Worm (Caenorhabditis elegans) whole organism, L4 larva: ENCODE results near the gene B0393.7.

Source experiments
- R02D3.7 ChIP-seq: fragments of 150-350 bp; sonication (generic microtip); optimal IDR thresholded peaks from 3 replicates; lab custom pipeline; 2014; ENCODE audit warnings: missing biosample characterization, missing genetic modification characterization
- T20F7.1 ChIP-seq: fragments of 200-800 bp; sonication (Bioruptor generic); optimal IDR thresholded peaks from 2 replicates; lab custom pipeline; 2018; ENCODE audit warnings: mild to moderate bottlenecking, missing genetic modification characterization, missing compliant biosample characterization
- T26A8.4 ChIP-seq: fragments of 200-800 bp; sonication (Bioruptor generic); IDR thresholded peaks from 2 replicates; pipeline ENCODE4 v1.3.6; 2022; ENCODE audit warnings: missing genetic modification characterization, missing compliant biosample characterization
- Y48G9A.11 ChIP-seq: fragments of 200-800 bp; sonication (Bioruptor generic); IDR thresholded peaks from 2 replicates; pipeline ENCODE4 v1.3.6; 2022; ENCODE audit warnings: missing genetic modification reagents, missing genetic modification characterization, missing compliant biosample characterization
- ama-1 ChIP-seq: fragments of 150-350 bp; optimal IDR thresholded peaks from 2 replicates; lab custom pipeline; 2014; ENCODE audit warnings: inconsistent platforms, mixed read lengths
- arid-1 ChIP-seq: fragments of 200-800 bp; sonication (Bioruptor generic); conservative IDR thresholded peaks from 2 replicates; pipeline ENCODE4 v1.3.6; 2022; ENCODE audit warnings: missing genetic modification reagents, missing genetic modification characterization, missing compliant biosample characterization
- ceh-20 ChIP-seq: fragments of 200-800 bp; sonication (Bioruptor generic); IDR thresholded peaks from 2 replicates; pipeline ENCODE4 v1.3.6; 2022; ENCODE audit warnings: missing genetic modification reagents, missing genetic modification characterization, missing compliant biosample characterization
- ceh-32 ChIP-seq: sonication (generic microtip); optimal IDR thresholded peaks from 2 replicates; lab custom pipeline; 2016; ENCODE audit warnings: mild to moderate bottlenecking, missing genetic modification characterization, missing compliant biosample characterization; ENCODE audit not compliant: poor library complexity
- cey-2 ChIP-seq: sonication (generic microtip); optimal IDR thresholded peaks from 3 replicates; lab custom pipeline; 2017; ENCODE audit warnings: missing genetic modification characterization, mild to moderate bottlenecking, missing compliant biosample characterization, antibody characterized with exemption, borderline replicate concordance; ENCODE audit not compliant: insufficient read depth
- ctbp-1 ChIP-seq: fragments of 200-800 bp; sonication (Bioruptor generic); IDR thresholded peaks from 2 replicates; pipeline ENCODE4 v1.3.6; 2022; ENCODE audit warnings: missing genetic modification reagents, missing genetic modification characterization, missing compliant biosample characterization
- dmd-6 ChIP-seq: fragments of 200-800 bp; sonication (Bioruptor generic); IDR thresholded peaks from 2 replicates; pipeline ENCODE4 v1.3.6; 2022; ENCODE audit warnings: missing genetic modification reagents, missing genetic modification characterization, missing compliant biosample characterization
- duxl-1 ChIP-seq: sonication (generic microtip); optimal IDR thresholded peaks from 2 replicates; lab custom pipeline; 2016; ENCODE audit warnings: mild to moderate bottlenecking, missing genetic modification characterization, moderate library complexity, missing compliant biosample characterization; ENCODE audit not compliant: poor library complexity
- egl-27 ChIP-seq: sonication (generic microtip); optimal IDR thresholded peaks from 3 replicates; lab custom pipeline; 2017; ENCODE audit warnings: missing biosample characterization, missing genetic modification reagents, missing genetic modification characterization
- egl-43 ChIP-seq: fragments of 200-800 bp; sonication (Bioruptor generic); IDR thresholded peaks from 2 replicates; pipeline ENCODE4 v1.3.6; 2022; ENCODE audit warnings: missing genetic modification reagents, missing genetic modification characterization, missing compliant biosample characterization
- hlh-11 ChIP-seq: fragments of 200-800 bp; sonication (Bioruptor generic); optimal IDR thresholded peaks from 2 replicates; lab custom pipeline; 2018; ENCODE audit warnings: mild to moderate bottlenecking, missing genetic modification characterization, missing compliant biosample characterization
- hmg-1.1 ChIP-seq: fragments of 200-800 bp; sonication (Bioruptor generic); IDR thresholded peaks from 2 replicates; pipeline ENCODE4 v1.3.6; 2022; ENCODE audit warnings: missing genetic modification reagents, missing genetic modification characterization, missing compliant biosample characterization
- lin-1 ChIP-seq: fragments of 200-800 bp; sonication (Bioruptor generic); IDR thresholded peaks from 2 replicates; pipeline ENCODE4 v1.3.6; 2022; ENCODE audit warnings: missing genetic modification reagents, missing genetic modification characterization, missing compliant biosample characterization
- lin-13 ChIP-seq: fragments of 150-350 bp; optimal IDR thresholded peaks from 2 replicates; lab custom pipeline; 2014; ENCODE audit warnings: missing biosample characterization, missing genetic modification reagents, missing genetic modification characterization
- lin-29 ChIP-seq: fragments of 200-800 bp; sonication (Bioruptor generic); IDR thresholded peaks from 2 replicates; pipeline ENCODE4 v1.3.6; 2022; ENCODE audit warnings: missing genetic modification reagents, missing genetic modification characterization, missing compliant biosample characterization
- lin-38 ChIP-seq: fragments of 200-800 bp; sonication (Bioruptor generic); IDR thresholded peaks from 2 replicates; pipeline ENCODE4 v1.3.6; 2022; ENCODE audit warnings: missing genetic modification reagents, missing genetic modification characterization, missing compliant biosample characterization
- lsy-2 ChIP-seq, 2 experiments: fragments of 150-350 bp in 1 of 2; sonication (generic microtip) in 1 of 2; optimal IDR thresholded peaks; 2 replicates each; lab custom pipeline; 2014 to 2017; ENCODE audit warnings: missing biosample characterization in 2 of 2, missing genetic modification characterization in 2 of 2
- mdt-29 ChIP-seq: fragments of 200-800 bp; sonication (Bioruptor generic); IDR thresholded peaks from 2 replicates; pipeline ENCODE4 v1.3.6; 2022; ENCODE audit warnings: missing genetic modification reagents, missing genetic modification characterization, missing compliant biosample characterization
- mep-1 ChIP-seq: fragments of 150-350 bp; sonication (generic microtip); optimal IDR thresholded peaks from 3 replicates; lab custom pipeline; 2014; ENCODE audit warnings: missing biosample characterization, missing genetic modification characterization
- nhr-10 ChIP-seq: fragments of 150-350 bp; optimal IDR thresholded peaks from 2 replicates; lab custom pipeline; 2014; ENCODE audit warnings: missing biosample characterization, missing genetic modification characterization
- nhr-41 ChIP-seq: fragments of 200-800 bp; sonication (Bioruptor generic); IDR thresholded peaks from 2 replicates; pipeline ENCODE4 v1.3.6; 2022; ENCODE audit warnings: missing genetic modification reagents, missing genetic modification characterization, missing compliant biosample characterization
- nhr-42 ChIP-seq: fragments of 200-800 bp; sonication (Bioruptor generic); IDR thresholded peaks from 2 replicates; pipeline ENCODE4 v1.3.6; 2022; ENCODE audit warnings: missing genetic modification characterization, missing compliant biosample characterization
- set-16 ChIP-seq: fragments of 200-800 bp; sonication (Bioruptor generic); IDR thresholded peaks from 2 replicates; pipeline ENCODE4 v1.3.6; 2022; ENCODE audit warnings: missing genetic modification reagents, missing genetic modification characterization, missing compliant biosample characterization
- snpc-1.2 ChIP-seq: fragments of 200-800 bp; sonication (Bioruptor generic); IDR thresholded peaks from 2 replicates; pipeline ENCODE4 v1.3.6; 2022; ENCODE audit warnings: missing genetic modification reagents, missing genetic modification characterization, missing compliant biosample characterization
- unc-39 ChIP-seq: sonication (generic microtip); optimal IDR thresholded peaks from 2 replicates; lab custom pipeline; 2017; ENCODE audit warnings: missing biosample characterization, missing genetic modification characterization
- unc-62 ChIP-seq, 3 experiments: fragments of 150-350 bp in 1 of 3; sonication (generic microtip); optimal IDR thresholded peaks in 2 of 3; peaks in 1 of 3; 1 replicate in 1 of 3; 2 replicates in 2 of 3; lab custom pipeline; 2014 to 2017; ENCODE audit warnings: missing biosample characterization in 3 of 3, missing genetic modification characterization in 3 of 3, missing genetic modification reagents in 3 of 3, missing genotype in 1 of 3
- zfp-3 ChIP-seq: fragments of 200-800 bp; sonication (Bioruptor generic); conservative IDR thresholded peaks from 2 replicates; pipeline ENCODE4 v1.3.6; 2022; ENCODE audit warnings: missing genetic modification reagents, missing genetic modification characterization, missing compliant biosample characterization
- zip-11 ChIP-seq: fragments of 200-800 bp; sonication (Bioruptor generic); IDR thresholded peaks from 2 replicates; pipeline ENCODE4 v1.3.6; 2022; ENCODE audit warnings: missing genetic modification characterization, missing compliant biosample characterization
- ztf-7 ChIP-seq: fragments of 150-350 bp; optimal IDR thresholded peaks from 2 replicates; lab custom pipeline; 2014; ENCODE audit warnings: missing biosample characterization, missing genetic modification characterization

Gene B0393.7

DNA sequence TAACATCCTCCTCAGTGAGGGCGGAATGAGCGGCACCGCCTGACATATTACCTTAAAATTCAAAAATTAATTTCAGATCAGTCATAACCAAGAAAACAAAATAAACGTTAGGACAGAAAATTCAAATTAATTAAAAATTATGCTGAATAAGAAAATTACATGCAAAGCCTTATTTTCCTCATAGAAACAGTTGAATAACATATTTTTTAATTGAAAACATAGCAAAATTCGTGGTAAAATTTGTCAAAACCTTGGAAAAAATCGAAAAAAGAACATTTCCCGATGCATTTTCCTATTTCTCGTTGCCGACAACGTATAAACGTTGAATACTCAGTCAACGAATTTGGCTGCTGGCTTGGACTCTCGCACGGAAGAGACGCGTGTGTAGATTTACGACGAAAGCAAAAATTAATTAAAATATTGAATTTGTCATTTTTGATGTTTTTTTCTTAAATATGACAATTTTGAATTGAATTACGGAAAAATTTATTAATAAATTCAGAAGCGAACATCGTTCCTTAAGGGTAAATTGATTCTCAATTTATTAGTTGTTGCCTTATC is 23.8 kb downstream of the B0393.7 start, which contains the start of the genes rps-0 and rbg-3 (continued):
- TF ChIP-seq lin-38 = peak; percentile 87
- TF ChIP-seq lin-1 (GFP tag; lab: Robert Waterston, UW) = no peak
- TF ChIP-seq zip-11 (GFP tag; lab: Robert Waterston, UW) = no peak
- peak; percentile 89 for TF ChIP-seq ztf-7 (tag; lab: Kevin White, UChicago)
- no peak for TF ChIP-seq nhr-10 (tag; lab: Kevin White, UChicago)
- TF ChIP-seq lin-13 = peak; percentile 84
- no peak for TF ChIP-seq unc-39 (tag; lab: Kevin White, UChicago)
- TF ChIP-seq mep-1 (tag; lab: Kevin White, UChicago) = peak; percentile 95
- no peak for TF ChIP-seq egl-43 (GFP tag; lab: Robert Waterston, UW)
- TF ChIP-seq ama-1 (lab: Kevin White, UChicago) = no peak
- TF ChIP-seq mdt-29 (GFP tag; lab: Robert Waterston, UW) = no peak
- no peak for TF ChIP-seq cey-2 (tag; lab: Kevin White, UChicago)
- TF ChIP-seq duxl-1 (tag; lab: Kevin White, UChicago) = peak; percentile 75
- no peak for TF ChIP-seq nhr-41 (GFP tag; lab: Robert Waterston, UW)
- TF ChIP-seq lsy-2 (tag; optimal IDR thresholded peaks at IDR 0.05; lab: Kevin White, UChicago) = peak; percentile 84 to 98
- TF ChIP-seq T20F7.1 (GFP tag; lab: Kevin White, UChicago) = peak; percentile 89
- peak; percentile 90 for TF ChIP-seq R02D3.7
- peak; percentile 83 for TF ChIP-seq hlh-11 (tag; lab: Kevin White, UChicago)
- TF ChIP-seq, all 104 proteins: peak for 47

ce11 chrIII:4752569-4752968 is 25.3 kb downstream of the B0393.7 start:
- TF ChIP-seq lin-29 (GFP tag; lab: Robert Waterston, UW) (peak; percentile 82), ctbp-1 (GFP tag; lab: Robert Waterston, UW) (peak; percentile 67), hmg-1.1 (peak; percentile 75), dmd-6 (GFP tag; lab: Robert Waterston, UW) (peak; percentile 35), nhr-42 (GFP tag; lab: Robert Waterston, UW) (0 out of 2 replicates have a peak, but pooled peaks have one; percentile 19), ceh-20 (GFP tag; lab: Robert Waterston, UW) (peak; percentile 82), lsy-2 (tag; optimal IDR thresholded peaks at IDR 0.05; lab: Kevin White, UChicago) (peak in 1 of 2 experiments; percentile 38), arid-1 (peak; percentile 65), lin-38 (peak; percentile 84), zfp-3 (GFP tag; lab: Robert Waterston, UW) (0 out of 2 replicates have a peak, but pooled peaks have one; percentile 60), T26A8.4 (GFP tag; lab: Robert Waterston, UW) (peak; percentile 77), snpc-1.2 (0 out of 2 replicates have a peak, but pooled peaks have one; percentile 39), mdt-29 (GFP tag; lab: Robert Waterston, UW) (0 out of 2 replicates have a peak, but pooled peaks have one; percentile 8), Y48G9A.11 (GFP tag; lab: Robert Waterston, UW) (0 out of 2 replicates have a peak, but pooled peaks have one; percentile 32)

DNA sequence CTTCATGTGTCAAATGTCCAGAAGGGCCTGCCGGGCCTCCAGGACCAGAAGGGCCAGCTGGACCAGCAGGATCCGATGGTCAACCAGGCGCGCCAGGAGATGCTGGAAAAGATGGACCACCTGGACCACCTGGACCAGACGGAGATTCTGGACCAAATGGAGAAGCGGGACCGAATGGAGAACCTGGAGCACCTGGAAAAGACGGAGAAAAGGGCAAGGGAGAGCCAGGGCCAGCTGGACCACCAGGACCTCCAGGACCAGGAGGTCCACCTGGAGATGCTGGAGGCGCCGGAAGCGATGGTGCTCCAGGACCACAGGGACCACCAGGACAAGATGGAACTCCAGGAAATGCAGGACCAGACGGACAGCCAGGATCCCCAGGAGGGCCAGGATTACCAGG is 29.2 kb downstream of the B0393.7 start:
- TF ChIP-seq unc-62 (GFP tag; optimal IDR thresholded peaks at IDR 0.05 in 1 of 2; lab: Kevin White, UChicago) = peak in 1 of 2 experiments; percentile 73
- no peak for TF ChIP-seq unc-62 (tag; optimal IDR thresholded peaks at IDR 0.05; lab: Kevin White, UChicago)
- TF ChIP-seq ctbp-1 (GFP tag; lab: Robert Waterston, UW) = no peak
- TF ChIP-seq egl-27 (tag; lab: Kevin White, UChicago) = no peak
- TF ChIP-seq cey-2 (tag; lab: Kevin White, UChicago) = no peak
- no peak for TF ChIP-seq ceh-32 (tag; lab: Kevin White, UChicago)
- TF ChIP-seq set-16 (GFP tag; lab: Robert Waterston, UW) = peak; percentile 96
